Fruit fly (Drosophila melanogaster): ENCODE data around the gene glob3.

glob3 gene

DNA sequence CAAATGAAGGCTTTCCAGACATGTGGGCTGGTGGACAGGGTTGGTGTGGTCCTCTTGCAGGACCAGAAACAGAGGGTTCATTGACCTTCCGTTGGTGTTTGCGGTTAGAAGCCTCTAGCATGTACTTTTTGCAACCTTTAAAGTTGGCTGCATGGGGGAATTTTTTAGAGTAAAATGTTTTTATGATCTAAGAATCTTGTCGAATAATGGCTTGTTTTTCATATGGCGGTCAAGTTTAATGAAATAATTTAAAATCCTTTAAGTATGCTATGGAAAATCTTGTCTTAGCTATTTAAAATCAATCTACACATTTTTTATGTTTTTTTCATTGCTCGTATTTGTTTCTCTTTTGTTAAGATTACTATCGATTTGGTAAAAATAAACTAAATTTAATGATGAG lies at the start of gene glob3:
glob3 (plus strand) TSS at position 301 of the 400 bp plus-strand sequence.
- no peak for TF ChIP-seq tj (GFP tag; optimal IDR thresholded peaks at IDR 0.05)

DNA sequence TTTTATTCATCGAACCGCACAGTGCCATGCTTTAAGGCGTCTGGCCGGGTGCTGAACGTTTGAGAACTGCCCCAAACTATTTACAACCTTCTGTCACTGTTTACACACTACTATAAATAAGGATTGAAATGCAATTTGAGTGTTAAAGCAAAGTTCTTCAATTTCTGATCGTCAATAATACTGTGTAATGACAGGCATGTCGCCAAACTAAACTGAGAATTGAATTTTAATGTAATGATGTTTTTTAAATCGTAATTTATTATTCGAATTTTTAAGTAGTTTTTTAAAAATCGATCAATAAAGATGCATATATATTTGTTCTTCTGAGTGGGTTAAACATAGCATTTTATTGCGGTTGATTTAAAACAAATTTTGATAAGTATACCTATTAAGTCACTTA lies 48.9 kb upstream of the glob3 start, which contains the start of gene CG2082:
CG2082 (minus strand) TSS at position 101 of the 400 bp plus-strand sequence.
- TF ChIP-seq toe (GFP tag; optimal IDR thresholded peaks at IDR 0.05) = no peak
- no peak for TF ChIP-seq Hr96 (GFP tag; optimal IDR thresholded peaks at IDR 0.05)
- TF ChIP-seq Clk (GFP tag; optimal IDR thresholded peaks at IDR 0.05) = no peak
- no peak for TF ChIP-seq tj (GFP tag; optimal IDR thresholded peaks at IDR 0.05)
- no peak for TF ChIP-seq kay (GFP tag; ENCODE audit: borderline replicate concordance)
- no peak for TF ChIP-seq CG14711 (tag; optimal IDR thresholded peaks at IDR 0.05)
- no peak for TF ChIP-seq Mnt (GFP tag; optimal IDR thresholded peaks at IDR 0.05)
- TF ChIP-seq CG11617 (GFP tag; optimal IDR thresholded peaks at IDR 0.05) = no peak
- no peak for TF ChIP-seq ovo (GFP tag; optimal IDR thresholded peaks at IDR 0.05)
- no peak for TF ChIP-seq CG5204 (GFP tag; optimal IDR thresholded peaks at IDR 0.05)
- TF ChIP-seq Crg-1 (GFP tag; optimal IDR thresholded peaks at IDR 0.05) = no peak
- no peak for TF ChIP-seq cnc (optimal IDR thresholded peaks at IDR 0.05)
- no peak for TF ChIP-seq pad (GFP tag; optimal IDR thresholded peaks at IDR 0.05)
- TF ChIP-seq bab1 (GFP tag; optimal IDR thresholded peaks at IDR 0.05) = no peak
- no peak for TF ChIP-seq CG33017 (tag; optimal IDR thresholded peaks at IDR 0.05)
- no peak for TF ChIP-seq cic (GFP tag; optimal IDR thresholded peaks at IDR 0.05)

DNA sequence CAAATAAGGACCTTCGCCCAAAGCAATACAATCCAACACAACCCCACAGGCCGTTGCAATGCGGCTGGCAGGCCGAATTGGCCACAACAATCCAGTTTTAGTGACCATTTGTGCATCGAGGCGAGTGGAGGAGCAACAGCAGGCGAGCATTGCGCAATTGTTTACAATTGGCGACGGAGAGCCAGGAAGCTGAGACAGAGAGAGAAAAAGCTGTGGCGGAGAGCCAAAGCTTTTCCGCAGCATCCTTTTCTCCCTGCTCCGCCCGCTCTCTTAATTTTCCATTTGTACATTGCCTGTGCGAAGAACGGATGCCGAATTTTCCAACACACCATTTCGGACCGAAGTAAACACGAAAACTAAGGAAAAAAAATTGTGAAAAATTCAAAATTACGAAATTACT lies 48.4 kb upstream of the glob3 start, which contains the start of gene kat-60L1:
kat-60L1 (plus strand) TSS at position 301 of the 400 bp plus-strand sequence.
- TF ChIP-seq CG11617 (GFP tag; optimal IDR thresholded peaks at IDR 0.05) = no peak
- no peak for TF ChIP-seq Crg-1 (GFP tag; optimal IDR thresholded peaks at IDR 0.05)

DNA sequence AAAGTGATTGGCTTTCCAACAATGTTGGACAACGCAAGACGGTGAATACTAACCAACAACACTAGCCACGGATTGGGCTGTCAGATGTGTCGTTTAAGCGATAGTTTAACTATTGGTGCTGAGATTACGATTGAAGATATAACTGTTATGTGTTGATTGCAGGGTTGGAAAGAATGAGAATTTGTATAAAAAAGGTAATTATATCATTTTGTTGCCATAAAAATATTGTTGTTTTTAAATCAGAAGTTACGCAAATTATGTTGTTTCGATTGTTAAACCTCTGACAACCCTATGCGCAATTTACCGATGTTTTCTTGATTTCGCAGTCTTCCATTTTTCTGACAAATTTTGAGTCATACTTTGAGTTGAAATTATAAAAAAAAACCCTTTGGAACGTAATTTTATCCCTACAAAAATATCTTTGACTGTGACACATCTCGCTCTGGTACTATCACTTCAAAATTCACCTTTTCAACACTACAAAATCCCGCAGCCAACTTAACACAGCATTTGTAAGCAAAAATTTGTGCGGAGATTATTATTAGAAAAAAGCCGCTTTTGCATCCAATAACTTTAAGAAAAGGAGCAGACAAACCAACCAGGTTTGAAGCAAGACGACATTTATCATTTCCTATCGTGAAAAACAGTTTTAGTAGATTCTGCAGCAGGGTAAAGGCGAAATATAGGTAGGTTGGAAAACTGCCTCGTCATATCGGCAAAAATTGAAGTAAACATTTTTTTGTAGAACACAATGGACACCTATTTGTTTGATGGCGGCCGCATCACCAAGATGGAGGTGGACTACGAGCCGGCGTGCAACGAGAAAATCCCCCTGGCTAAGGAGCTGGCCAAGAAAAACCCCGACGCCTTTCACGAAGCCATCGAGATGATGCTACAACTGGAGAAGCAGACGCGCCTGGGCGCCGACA lies 40.6 kb upstream of the glob3 start, which contains the start of the genes Hat1 and Rpn5:
Hat1 (minus strand) TSS at position 360 of the 929 bp plus-strand sequence.
Rpn5 (plus strand) TSS at position 469 of the 929 bp plus-strand sequence.
- peak; percentile 98 to 99 for TF ChIP-seq cnc (optimal IDR thresholded peaks at IDR 0.05)
- peak; percentile 80 for TF ChIP-seq pad (GFP tag; optimal IDR thresholded peaks at IDR 0.05)
- peak; percentile 81 for TF ChIP-seq CG7101 (tag; optimal IDR thresholded peaks at IDR 0.05)
- no peak for TF ChIP-seq kay (GFP tag; ENCODE audit: borderline replicate concordance)
- TF ChIP-seq tj (GFP tag; optimal IDR thresholded peaks at IDR 0.05) = peak; percentile 70
- peak; percentile 94 for TF ChIP-seq Crg-1 (GFP tag; optimal IDR thresholded peaks at IDR 0.05)
- TF ChIP-seq CG5204 (GFP tag; optimal IDR thresholded peaks at IDR 0.05) = peak; percentile 88
- peak; percentile 89 for TF ChIP-seq CG14711 (tag; optimal IDR thresholded peaks at IDR 0.05)
- TF ChIP-seq CG12768 (GFP tag; optimal IDR thresholded peaks at IDR 0.05) = peak; percentile 79
- TF ChIP-seq toe (GFP tag; optimal IDR thresholded peaks at IDR 0.05) = peak; percentile 94
- TF ChIP-seq cic (GFP tag; optimal IDR thresholded peaks at IDR 0.05) = peak; percentile 48
- peak; percentile 92 for TF ChIP-seq Hr96 (GFP tag; optimal IDR thresholded peaks at IDR 0.05)
- TF ChIP-seq CG7045 (GFP tag; optimal IDR thresholded peaks at IDR 0.05) = peak; percentile 81
- peak; percentile 51 for TF ChIP-seq CG33017 (tag; optimal IDR thresholded peaks at IDR 0.05)
- TF ChIP-seq CG1620 (GFP tag; optimal IDR thresholded peaks at IDR 0.05) = peak; percentile 94
- peak; percentile 89 for TF ChIP-seq CG11617 (GFP tag; optimal IDR thresholded peaks at IDR 0.05)
- peak; percentile 67 for TF ChIP-seq ovo (GFP tag; optimal IDR thresholded peaks at IDR 0.05)
- TF ChIP-seq bab1 (GFP tag; optimal IDR thresholded peaks at IDR 0.05) = peak; percentile 83
- peak; percentile 84 for TF ChIP-seq Mnt (GFP tag; optimal IDR thresholded peaks at IDR 0.05)
- TF ChIP-seq Clk (GFP tag; optimal IDR thresholded peaks at IDR 0.05) = peak; percentile 59

DNA sequence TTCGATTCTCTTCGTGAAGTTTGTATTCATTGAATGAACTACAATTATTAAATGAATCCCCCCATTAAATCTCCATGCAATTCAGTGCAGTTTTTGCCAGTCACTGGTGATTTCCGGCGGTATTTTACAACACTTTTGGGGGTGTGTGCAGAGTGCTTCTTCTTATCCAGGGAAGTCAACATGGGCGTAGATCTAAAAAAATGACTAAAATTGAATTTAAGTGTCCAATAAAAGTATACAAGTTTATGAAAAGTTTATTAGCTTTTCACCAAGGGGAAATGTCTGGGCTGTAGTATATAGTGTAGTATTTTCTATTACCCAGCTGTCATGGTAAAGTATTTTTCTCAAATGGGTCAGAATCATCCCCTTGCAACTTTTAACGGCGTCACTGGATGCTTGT lies 38.4 kb upstream of the glob3 start, which contains the start of gene Hpf1:
Hpf1 (plus strand) TSS at position 383 of the 400 bp plus-strand sequence.
- TF ChIP-seq CG14711 (tag; optimal IDR thresholded peaks at IDR 0.05) = peak; percentile 98
- TF ChIP-seq Hr96 (GFP tag; optimal IDR thresholded peaks at IDR 0.05) = peak; percentile 99
- peak; percentile 89 for TF ChIP-seq cic (GFP tag; optimal IDR thresholded peaks at IDR 0.05)
- TF ChIP-seq CG11617 (GFP tag; optimal IDR thresholded peaks at IDR 0.05) = peak; percentile 98
- peak; percentile 96 to 98 for TF ChIP-seq cnc (optimal IDR thresholded peaks at IDR 0.05)
- TF ChIP-seq Crg-1 (GFP tag; optimal IDR thresholded peaks at IDR 0.05) = peak; percentile 99
- TF ChIP-seq CG5204 (GFP tag; optimal IDR thresholded peaks at IDR 0.05) = peak; percentile 99
- no peak for TF ChIP-seq kay (GFP tag; ENCODE audit: borderline replicate concordance)
- TF ChIP-seq CG12768 (GFP tag; optimal IDR thresholded peaks at IDR 0.05) = peak; percentile 99
- peak; percentile 96 for TF ChIP-seq Mnt (GFP tag; optimal IDR thresholded peaks at IDR 0.05)
- peak; percentile 96 for TF ChIP-seq Clk (GFP tag; optimal IDR thresholded peaks at IDR 0.05)
- peak; percentile 99 for TF ChIP-seq CG7045 (GFP tag; optimal IDR thresholded peaks at IDR 0.05)
- TF ChIP-seq bab1 (GFP tag; optimal IDR thresholded peaks at IDR 0.05) = peak; percentile 99
- TF ChIP-seq pad (GFP tag; optimal IDR thresholded peaks at IDR 0.05) = peak; percentile 93
- peak; percentile 99 for TF ChIP-seq toe (GFP tag; optimal IDR thresholded peaks at IDR 0.05)
- peak; percentile 96 for TF ChIP-seq ovo (GFP tag; optimal IDR thresholded peaks at IDR 0.05)
- peak; percentile 88 for TF ChIP-seq tj (GFP tag; optimal IDR thresholded peaks at IDR 0.05)
- peak; percentile 99 for TF ChIP-seq CG7101 (tag; optimal IDR thresholded peaks at IDR 0.05)
- peak; percentile 99 for TF ChIP-seq CG1620 (GFP tag; optimal IDR thresholded peaks at IDR 0.05)
- TF ChIP-seq CG33017 (tag; optimal IDR thresholded peaks at IDR 0.05) = peak; percentile 99
